Fruit fly (Drosophila melanogaster) whole organism, wandering third instar larva: ENCODE measurements around the gene Zcchc7.

Experiments used
- Abd-B ChIP-seq: fragments of >200 bp; optimal IDR thresholded peaks from 2 replicates; lab custom pipeline; 2017; ENCODE audit warnings: missing biosample characterization, missing genetic modification characterization
- CG32264 ChIP-seq: fragments of 200-800 bp; sonication (Bioruptor generic); optimal IDR thresholded peaks from 2 replicates; lab custom pipeline; 2016; ENCODE audit warnings: missing biosample characterization, missing genetic modification characterization
- CG9705 ChIP-seq: fragments of 200-800 bp; sonication (Bioruptor generic); optimal IDR thresholded peaks from 2 replicates; lab custom pipeline; 2018; ENCODE audit warnings: missing biosample characterization, mild to moderate bottlenecking, missing genetic modification characterization
- CrebA ChIP-seq: fragments of 200-800 bp; sonication (Bioruptor generic); optimal IDR thresholded peaks from 2 replicates; lab custom pipeline; 2016; ENCODE audit warnings: missing biosample characterization, mild to moderate bottlenecking, missing genetic modification characterization, borderline replicate concordance
- Dfd ChIP-seq: fragments of >200 bp; optimal IDR thresholded peaks from 2 replicates; lab custom pipeline; 2017; ENCODE audit warnings: missing biosample characterization, missing genetic modification characterization
- Dif ChIP-seq: fragments of 200-275, 200-300 bp; sonication (Bioruptor generic); optimal IDR thresholded peaks from 2 replicates; lab custom pipeline; 2018; ENCODE audit warnings: missing biosample characterization, missing genetic modification characterization; ENCODE audit not compliant: partially characterized antibody
- GATAd ChIP-seq: sonication (Bioruptor generic); optimal IDR thresholded peaks from 2 replicates; lab custom pipeline; 2016; ENCODE audit warnings: missing biosample characterization, missing genetic modification characterization
- HLH106 ChIP-seq: fragments of 200-800 bp; optimal IDR thresholded peaks from 3 replicates; lab custom pipeline; 2019; ENCODE audit warnings: missing biosample characterization, mild to moderate bottlenecking, missing genetic modification characterization, moderate library complexity
- Hnf4 ChIP-seq: fragments of 200-800 bp; sonication (Bioruptor generic); optimal IDR thresholded peaks from 2 replicates; lab custom pipeline; 2016; ENCODE audit warnings: missing biosample characterization, mild to moderate bottlenecking, missing genetic modification characterization
- Hr78 ChIP-seq: fragments of >200 bp; optimal IDR thresholded peaks from 2 replicates; lab custom pipeline; 2017; ENCODE audit warnings: missing biosample characterization, missing genetic modification characterization
- Hr83 ChIP-seq: fragments of 200-300 bp; sonication (Bioruptor generic); optimal IDR thresholded peaks from 2 replicates; lab custom pipeline; 2016; ENCODE audit warnings: missing biosample characterization, mild to moderate bottlenecking, missing genetic modification characterization, moderate library complexity; ENCODE audit not compliant: poor library complexity, severe bottlenecking
- Jra ChIP-seq: sonication (Bioruptor generic); optimal IDR thresholded peaks from 2 replicates; lab custom pipeline; 2016; ENCODE audit warnings: missing biosample characterization, missing genetic modification characterization
- Mio ChIP-seq: sonication (Bioruptor generic); optimal IDR thresholded peaks from 2 replicates; lab custom pipeline; 2016; ENCODE audit warnings: missing biosample characterization, missing genetic modification characterization
- Myc ChIP-seq: fragments of >200 bp; optimal IDR thresholded peaks from 2 replicates; lab custom pipeline; 2017
- N ChIP-seq: fragments of >200 bp; optimal IDR thresholded peaks from 2 replicates; lab custom pipeline; 2018; ENCODE audit warnings: missing biosample characterization, missing external identifiers, missing genetic modification characterization
- OdsH ChIP-seq: fragments of 200-800 bp; sonication (Bioruptor generic); optimal IDR thresholded peaks from 2 replicates; lab custom pipeline; 2016; ENCODE audit warnings: missing biosample characterization, mild to moderate bottlenecking, missing genetic modification characterization
- Rel ChIP-seq, 2 experiments: fragments of 200-800 bp; sonication (Bioruptor generic) in 1 of 2; optimal IDR thresholded peaks; 2 replicates in 1 of 2; 3 replicates in 1 of 2; lab custom pipeline; 2016 to 2019; ENCODE audit warnings: mild to moderate bottlenecking in 2 of 2, missing biosample characterization in 2 of 2, missing genetic modification characterization in 2 of 2, moderate library complexity in 1 of 2
- Sp1 ChIP-seq: fragments of 200-800 bp; sonication (Bioruptor generic); optimal IDR thresholded peaks from 3 replicates; lab custom pipeline; 2019; ENCODE audit warnings: missing biosample characterization, mild to moderate bottlenecking, missing genetic modification characterization, moderate library complexity
- Vsx2 ChIP-seq: fragments of 200-300, 225-300 bp; sonication (Bioruptor generic); optimal IDR thresholded peaks from 2 replicates; lab custom pipeline; 2018; ENCODE audit warnings: missing biosample characterization, missing genetic modification characterization; ENCODE audit not compliant: partially characterized antibody
- br ChIP-seq: fragments of 200-800 bp; sonication (Bioruptor generic); optimal IDR thresholded peaks from 2 replicates; lab custom pipeline; 2016; ENCODE audit warnings: missing biosample characterization, missing genetic modification characterization
- brk ChIP-seq: fragments of 200-800 bp; sonication (Bioruptor generic); optimal IDR thresholded peaks from 2 replicates; lab custom pipeline; 2016; ENCODE audit warnings: missing biosample characterization, mild to moderate bottlenecking, missing genetic modification characterization
- dl ChIP-seq, 2 experiments: fragments of 175-275, 200-275 bp in 1 of 2; fragments of 200-275 bp in 1 of 2; sonication (Bioruptor generic); optimal IDR thresholded peaks; lab custom pipeline; 2018; ENCODE audit warnings: mild to moderate bottlenecking in 2 of 2, missing biosample characterization in 2 of 2, missing genetic modification characterization in 2 of 2, moderate library complexity in 2 of 2; ENCODE audit not compliant: partially characterized antibody in 2 of 2, insufficient read depth in 1 of 2
- dmrt93B ChIP-seq: fragments of 200-800 bp; sonication (Bioruptor generic); optimal IDR thresholded peaks from 2 replicates; lab custom pipeline; 2018; ENCODE audit warnings: missing biosample characterization, mild to moderate bottlenecking, missing genetic modification characterization
- dsf ChIP-seq: sonication (Bioruptor generic); optimal IDR thresholded peaks from 2 replicates; lab custom pipeline; 2016; ENCODE audit warnings: missing biosample characterization, missing genetic modification characterization, borderline replicate concordance
- ey ChIP-seq: fragments of 200-800 bp; sonication (Bioruptor generic); optimal IDR thresholded peaks from 2 replicates; lab custom pipeline; 2016; ENCODE audit warnings: missing biosample characterization, missing genetic modification characterization
- foxo ChIP-seq, 2 experiments: fragments of 200-800 bp; sonication (Bioruptor generic); optimal IDR thresholded peaks; 2 replicates in 1 of 2; 3 replicates in 1 of 2; lab custom pipeline; 2016 to 2017; ENCODE audit warnings: missing biosample characterization in 2 of 2, missing genetic modification characterization in 2 of 2
- fru ChIP-seq: fragments of 200-800 bp; sonication (Bioruptor generic); optimal IDR thresholded peaks from 3 replicates; lab custom pipeline; 2016; ENCODE audit warnings: missing biosample characterization, mild to moderate bottlenecking, missing genetic modification characterization
- h ChIP-seq: fragments of 200-800 bp; sonication (Bioruptor generic); optimal IDR thresholded peaks from 3 replicates; lab custom pipeline; 2016; ENCODE audit warnings: missing biosample characterization, mild to moderate bottlenecking, missing genetic modification characterization
- jim ChIP-seq: fragments of 175-275, 200-325 bp; sonication (Bioruptor generic); optimal IDR thresholded peaks from 2 replicates; lab custom pipeline; 2016; ENCODE audit warnings: missing biosample characterization, mild to moderate bottlenecking, missing genetic modification characterization
- lola ChIP-seq: fragments of >200 bp; optimal IDR thresholded peaks from 2 replicates; lab custom pipeline; 2017; ENCODE audit warnings: missing biosample characterization, missing genetic modification characterization
- pan ChIP-seq: fragments of >200 bp; optimal IDR thresholded peaks from 2 replicates; lab custom pipeline; 2017
- psq ChIP-seq: fragments of 200-800 bp; sonication (Bioruptor generic); optimal IDR thresholded peaks from 3 replicates; lab custom pipeline; 2017; ENCODE audit warnings: missing biosample characterization, mild to moderate bottlenecking, missing genetic modification characterization, moderate library complexity
- rgr ChIP-seq: fragments of 200-800 bp; sonication (Bioruptor generic); optimal IDR thresholded peaks from 3 replicates; lab custom pipeline; 2016; ENCODE audit warnings: missing biosample characterization, mild to moderate bottlenecking, missing genetic modification characterization
- sage ChIP-seq: fragments of 200-800 bp; sonication (Bioruptor generic); optimal IDR thresholded peaks from 2 replicates; lab custom pipeline; 2016; ENCODE audit warnings: missing biosample characterization, mild to moderate bottlenecking, missing genetic modification characterization
- sv ChIP-seq: fragments of 200-800 bp; sonication (Bioruptor generic); optimal IDR thresholded peaks from 3 replicates; lab custom pipeline; 2016; ENCODE audit warnings: missing biosample characterization, missing genetic modification characterization
- tai ChIP-seq: sonication (Bioruptor generic); optimal IDR thresholded peaks from 2 replicates; lab custom pipeline; 2016; ENCODE audit warnings: missing biosample characterization, missing genetic modification characterization
- usp ChIP-seq: fragments of >200 bp; optimal IDR thresholded peaks from 2 replicates; lab custom pipeline; 2017; ENCODE audit warnings: missing biosample characterization, missing genetic modification characterization
- woc ChIP-seq: sonication (Bioruptor generic); optimal IDR thresholded peaks from 2 replicates; lab custom pipeline; 2016; ENCODE audit warnings: missing biosample characterization, mild to moderate bottlenecking, missing genetic modification characterization

Zcchc7 gene

dm6 chr3L:16800026-16800425 lies 45.2 kb upstream of the Zcchc7 start (continued):
- peak; percentile 80 for TF ChIP-seq Hr83 (GFP tag; lab: Kevin White, UChicago)
- no peak for TF ChIP-seq sage
- TF ChIP-seq Jra (GFP tag; lab: Kevin White, UChicago) = no peak
- no peak for TF ChIP-seq brk (GFP tag; lab: Kevin White, UChicago)
- no peak for TF ChIP-seq GATAd (GFP tag; lab: Kevin White, UChicago)
- peak; percentile 50 for TF ChIP-seq Sp1 (GFP tag; lab: Kevin White, UChicago)
- TF ChIP-seq HLH106 (tag; lab: Kevin White, UChicago) = no peak
- TF ChIP-seq br = peak; percentile 45
- no peak for TF ChIP-seq ey (GFP tag; lab: Kevin White, UChicago)
- TF ChIP-seq lola (GFP tag; lab: Kevin White, UChicago) = no peak

- TF ChIP-seq woc (GFP tag; lab: Kevin White, UChicago) (peak; percentile 63), dmrt93B (GFP tag; lab: Kevin White, UChicago) (no peak), Abd-B (GFP tag; lab: Kevin White, UChicago) (no peak), dl (GFP tag; optimal IDR thresholded peaks at IDR 0.05; lab: Kevin White, UChicago; ENCODE audit: insufficient read depth in 1 of 2, partially characterized antibody in 2 of 2) (peak; percentile 38 to 54), CrebA (peak; percentile 16), ey (GFP tag; lab: Kevin White, UChicago) (peak; percentile 83), Rel (GFP tag; optimal IDR thresholded peaks at IDR 0.05; lab: Kevin White, UChicago) (peak; percentile 62), Rel (tag; optimal IDR thresholded peaks at IDR 0.05; lab: Kevin White, UChicago) (peak; percentile 99), h (GFP tag; lab: Kevin White, UChicago) (peak; percentile 83), N (GFP tag; lab: Kevin White, UChicago) (no peak), Hnf4 (GFP tag; lab: Kevin White, UChicago) (peak; percentile 62), Sp1 (GFP tag; lab: Kevin White, UChicago) (peak; percentile 67), OdsH (GFP tag; lab: Kevin White, UChicago) (peak; percentile 86), rgr (GFP tag; lab: Kevin White, UChicago) (peak; percentile 85), Vsx2 (GFP tag; lab: Kevin White, UChicago) (peak; percentile 45), sage (peak; percentile 41), GATAd (GFP tag; lab: Kevin White, UChicago) (no peak), foxo (GFP tag; optimal IDR thresholded peaks at IDR 0.05; lab: Kevin White, UChicago) (peak; percentile 38 to 69), usp (GFP tag; lab: Kevin White, UChicago) (no peak), Dif (GFP tag; lab: Kevin White, UChicago) (peak; percentile 27), tai (GFP tag; lab: Kevin White, UChicago) (peak; percentile 21), Dfd (GFP tag; lab: Kevin White, UChicago) (peak; percentile 10), Hr83 (GFP tag; lab: Kevin White, UChicago) (no peak), Myc (lab: Kevin White, UChicago) (no peak), Jra (GFP tag; lab: Kevin White, UChicago) (no peak), Hr78 (no peak), sv (GFP tag; lab: Kevin White, UChicago) (peak; percentile 35), brk (GFP tag; lab: Kevin White, UChicago) (peak; percentile 62), Mio (GFP tag; lab: Kevin White, UChicago) (peak; percentile 44), dsf (peak; percentile 3), psq (GFP tag; lab: Kevin White, UChicago) (peak; percentile 81), HLH106 (tag; lab: Kevin White, UChicago) (no peak), br (peak; percentile 48), lola (GFP tag; lab: Kevin White, UChicago) (no peak), jim (GFP tag; lab: Kevin White, UChicago) (peak; percentile 50), CG32264 (no peak), fru (GFP tag; lab: Kevin White, UChicago) (peak; percentile 82), CG9705 (GFP tag; lab: Kevin White, UChicago) (no peak), pan (lab: Kevin White, UChicago) (no peak)
Observed at dm6 chr3L:16801499-16802452, 43.4 kb upstream of the Zcchc7 start.
